Fruit fly (Drosophila melanogaster) ovary, adult (tissue): ENCODE results near the gene CG7320.

Source experiments
- CG17801 ChIP-seq: fragments of 200-800 bp; optimal IDR thresholded peaks from 2 replicates; lab custom pipeline; 2019; ENCODE audit warnings: missing biosample characterization, mild to moderate bottlenecking, missing genetic modification characterization, moderate library complexity; ENCODE audit not compliant: partially characterized antibody

The CG7320 gene

dm6 chr3L:18185542-18186312 is 15.6 kb upstream of the CG7320 start, which contains the start of gene hid:
Gene hid, minus strand, starts transcription at chr3L:18185641.
- peak; percentile 84 for TF ChIP-seq CG17801 (GFP tag; lab: Kevin White, UChicago)

dm6 chr3L:18186313-18186625 is 15.0 kb upstream of the CG7320 start:
- TF ChIP-seq CG17801 (GFP tag; lab: Kevin White, UChicago) = no peak

dm6 chr3L:18186779-18187178 is 14.5 kb upstream of the CG7320 start:
- no peak for TF ChIP-seq CG17801 (GFP tag; lab: Kevin White, UChicago)

DNA sequence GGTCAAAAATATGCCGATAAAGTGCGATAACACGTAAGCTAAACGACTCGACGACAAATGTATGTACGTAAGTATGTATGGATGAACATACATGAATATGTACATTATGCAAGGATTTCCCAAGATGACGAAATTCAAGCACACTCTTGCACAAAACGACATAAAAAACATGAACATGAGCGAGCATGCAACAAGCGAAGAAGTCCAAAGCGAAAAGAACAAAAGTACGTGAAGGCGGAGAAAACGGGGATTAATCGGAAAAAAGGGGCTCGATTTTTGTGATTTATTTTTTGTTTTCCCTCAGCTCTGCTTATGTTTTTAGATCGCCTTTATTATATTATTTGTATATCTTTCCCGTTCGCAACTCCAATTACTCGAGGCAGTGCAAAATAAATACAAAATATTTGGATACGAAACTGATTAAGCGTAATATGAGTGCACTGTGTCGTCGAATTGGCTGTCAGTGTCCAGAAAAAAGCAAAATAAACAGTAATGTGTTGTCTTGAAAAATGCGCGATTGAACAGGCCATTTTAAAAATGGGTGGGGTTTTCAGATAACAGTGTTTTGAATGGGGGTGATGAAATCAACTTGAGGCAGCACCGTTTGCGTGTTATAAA is 13.7 kb upstream of the CG7320 start:
- TF ChIP-seq CG17801 (GFP tag; lab: Kevin White, UChicago) = peak; percentile 28

DNA sequence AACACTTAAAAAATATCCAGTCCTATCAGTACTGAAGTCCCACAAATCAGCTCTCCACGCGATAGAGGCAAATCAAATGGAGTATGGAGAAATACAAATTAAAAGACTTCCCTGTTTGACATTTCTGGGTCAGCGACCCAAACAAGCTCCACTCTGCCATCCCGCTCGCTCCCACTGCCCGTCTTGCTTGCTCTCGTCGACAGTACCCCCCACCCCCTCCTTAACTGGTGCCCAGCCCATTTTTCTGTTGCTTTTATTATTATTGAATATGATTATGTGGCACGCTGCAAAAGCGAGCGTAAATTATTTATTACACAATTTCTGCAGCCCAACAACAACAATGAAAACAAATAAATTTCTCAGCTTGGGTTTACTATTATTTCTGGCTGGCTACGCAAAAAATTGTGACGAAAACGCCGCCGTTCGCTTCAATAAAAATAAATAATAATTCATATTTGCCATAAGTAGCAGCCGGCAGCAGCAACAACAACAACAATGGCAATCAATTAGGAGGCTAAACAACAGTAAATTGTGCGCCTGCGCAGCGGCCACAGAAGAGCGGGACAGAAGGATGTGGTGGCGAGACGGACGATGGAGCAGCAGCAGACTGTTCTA is 12.7 kb upstream of the CG7320 start:
- no peak for TF ChIP-seq CG17801 (GFP tag; lab: Kevin White, UChicago)

- no peak for TF ChIP-seq CG17801 (GFP tag; lab: Kevin White, UChicago)
Measured at dm6 chr3L:18190484-18191220, 10.6 kb upstream of the CG7320 start.

DNA sequence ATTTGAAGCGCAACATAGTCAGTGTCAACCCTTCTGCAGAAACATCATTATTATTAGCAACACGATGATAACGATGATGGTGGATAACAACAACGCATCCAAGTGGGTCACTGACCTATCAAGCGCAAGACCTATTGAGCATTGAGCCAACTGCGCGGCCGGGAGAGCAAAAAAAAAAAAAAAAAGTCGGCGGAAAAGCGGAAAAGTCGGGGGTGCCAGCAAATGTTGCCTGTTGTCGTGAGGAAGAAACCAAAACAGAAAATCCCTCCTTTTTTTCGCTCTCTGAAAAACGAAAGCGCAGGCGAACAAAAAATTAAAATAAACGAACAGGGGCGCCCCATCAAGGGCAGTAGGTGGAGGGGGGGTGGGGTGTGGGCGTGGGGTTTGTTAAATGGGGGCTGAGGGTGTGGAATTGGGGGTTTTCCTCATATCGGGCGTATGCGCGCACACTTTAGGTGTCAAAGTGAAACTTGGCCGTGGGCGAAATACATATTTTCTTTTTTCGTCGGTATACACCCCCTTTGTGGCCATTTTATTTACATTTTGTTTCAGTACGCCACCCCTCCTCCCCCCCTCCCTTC is 9.6 kb upstream of the CG7320 start:
- no peak for TF ChIP-seq CG17801 (GFP tag; lab: Kevin White, UChicago)

DNA sequence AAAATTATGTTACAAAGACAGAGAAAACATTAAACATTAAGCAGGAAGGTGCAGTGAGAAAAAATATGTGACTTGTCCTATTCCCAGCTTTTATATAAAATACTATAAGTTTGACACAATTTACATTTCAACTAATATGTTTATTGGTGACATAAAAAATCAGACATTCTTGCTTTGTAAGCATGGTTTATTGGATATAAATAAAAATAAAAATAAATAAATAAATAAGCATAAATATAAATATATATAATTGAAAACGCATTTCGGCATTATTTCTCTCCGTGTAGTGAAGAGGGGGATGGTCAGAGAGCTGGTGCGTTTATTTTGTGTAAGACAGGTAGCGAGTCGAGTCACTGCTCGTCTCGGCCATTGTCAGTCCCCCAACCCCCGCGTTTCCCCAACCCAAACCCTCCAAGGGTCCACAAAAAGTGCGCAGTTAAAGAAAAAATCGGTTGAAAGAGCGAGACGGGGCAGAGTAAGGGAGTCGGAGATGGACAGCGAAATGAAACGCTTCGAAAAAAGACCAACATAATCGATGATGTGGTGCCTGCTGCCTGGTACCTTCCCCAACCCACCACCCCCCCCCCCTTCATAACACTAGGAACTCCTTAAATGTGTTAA is 8.3 kb upstream of the CG7320 start:
- TF ChIP-seq CG17801 (GFP tag; lab: Kevin White, UChicago) = peak; percentile 54

DNA sequence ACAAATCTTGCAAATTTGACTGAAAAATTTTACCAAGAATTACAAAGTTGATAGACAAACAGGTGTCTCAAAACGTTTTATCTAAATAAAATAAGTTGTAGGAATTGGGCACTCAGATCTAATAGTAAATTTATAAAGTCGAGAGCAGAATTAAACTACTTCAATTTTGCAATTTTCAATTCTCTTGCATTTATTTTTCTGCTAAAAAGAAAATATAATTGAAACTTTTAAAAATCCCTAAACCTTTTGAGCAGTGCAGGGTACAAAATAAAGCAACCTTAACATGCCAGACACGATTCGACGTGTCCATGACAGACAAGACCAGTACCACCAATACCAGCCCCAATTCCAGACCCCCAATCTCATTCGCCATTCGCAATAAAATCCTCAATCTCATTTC is 7.7 kb upstream of the CG7320 start:
- no peak for TF ChIP-seq CG17801 (GFP tag; lab: Kevin White, UChicago)

DNA sequence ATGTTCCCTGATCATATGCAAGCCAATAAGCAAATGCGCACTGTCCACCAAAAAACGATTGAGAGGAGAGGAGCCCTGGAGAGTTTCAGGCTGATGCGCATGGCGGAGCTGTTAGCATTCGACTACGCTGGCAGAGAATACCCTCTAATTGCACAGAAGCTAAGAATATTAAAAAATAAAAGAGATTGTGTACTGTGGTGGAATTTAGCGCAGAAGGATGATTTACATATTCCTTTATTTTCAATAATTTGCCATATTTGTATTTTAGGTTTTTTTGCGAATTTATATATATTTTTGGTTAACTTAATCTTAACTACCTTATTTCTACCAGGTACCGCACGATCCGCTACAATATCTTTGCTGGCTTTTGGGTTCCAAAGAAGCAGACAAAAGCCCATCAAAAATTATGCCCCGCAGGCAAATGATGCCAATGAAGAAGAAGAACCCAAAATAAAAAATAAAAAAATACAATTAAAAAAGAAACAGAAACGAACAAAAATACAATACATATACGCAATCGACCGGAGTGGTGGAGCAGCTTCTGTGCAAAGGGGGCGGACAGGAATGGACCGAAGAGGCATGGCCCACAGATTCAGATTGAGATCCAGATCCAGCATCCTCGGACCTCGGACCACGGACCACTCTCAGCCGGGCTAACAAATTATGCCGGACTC is 6.8 kb upstream of the CG7320 start:
- TF ChIP-seq CG17801 (GFP tag; lab: Kevin White, UChicago) = peak; percentile 26

- no peak for TF ChIP-seq CG17801 (GFP tag; lab: Kevin White, UChicago)
Measured at dm6 chr3L:18194998-18195604, 6.2 kb upstream of the CG7320 start.

DNA sequence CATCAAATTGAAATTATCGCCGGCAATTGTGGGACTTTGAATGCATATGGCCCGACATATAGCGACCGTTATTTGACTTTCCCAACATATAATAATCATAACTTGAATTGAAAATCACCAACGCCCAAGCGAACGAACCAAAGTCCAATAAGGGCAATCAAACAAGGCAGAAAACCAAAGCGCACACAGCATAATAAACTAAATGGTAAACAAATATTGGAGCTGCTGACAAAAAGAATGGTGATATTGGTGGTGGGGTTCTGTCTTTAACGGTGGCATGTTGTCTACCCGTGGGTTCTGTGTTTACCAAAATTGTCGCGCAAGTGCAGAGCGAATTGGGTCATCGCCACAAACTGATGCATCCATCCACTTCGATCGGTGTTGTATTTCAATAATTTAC is 3.1 kb upstream of the CG7320 start:
- no peak for TF ChIP-seq CG17801 (GFP tag; lab: Kevin White, UChicago)

- TF ChIP-seq CG17801 (GFP tag; lab: Kevin White, UChicago) = no peak
Measured at dm6 chr3L:18198749-18199148, 2.5 kb upstream of the CG7320 start.
